Fruit fly (Drosophila melanogaster) whole organism, pupa: ENCODE data around the gene Men-b.

ENCODE experiments used
- CG10348 ChIP-seq: fragments of 200-800 bp; sonication (Bioruptor generic); IDR thresholded peaks from 2 replicates; pipeline ENCODE4 v1.3.6; 2022; ENCODE audit warnings: missing biosample characterization, missing genetic modification characterization
- CG12605 ChIP-seq: fragments of 200-800 bp; sonication (Bioruptor generic); IDR thresholded peaks from 2 replicates; pipeline ENCODE4 v1.3.6; 2022; ENCODE audit warnings: missing biosample characterization, missing genetic modification characterization
- CG13204 ChIP-seq: fragments of 200-800 bp; sonication (Bioruptor generic); optimal IDR thresholded peaks from 2 replicates; lab custom pipeline; 2018; ENCODE audit warnings: missing biosample characterization, mild to moderate bottlenecking, missing genetic modification characterization, moderate library complexity
- CG14655 ChIP-seq: fragments of 200-800 bp; sonication (Bioruptor generic); optimal IDR thresholded peaks from 3 replicates; lab custom pipeline; 2017; ENCODE audit warnings: mild to moderate bottlenecking, missing biosample characterization, missing genetic modification reagents, missing genetic modification characterization
- CG15710 ChIP-seq: fragments of 200-800 bp; sonication (Bioruptor generic); optimal IDR thresholded peaks from 2 replicates; lab custom pipeline; 2018; ENCODE audit warnings: missing biosample characterization, mild to moderate bottlenecking, missing genetic modification characterization, moderate library complexity
- CG17806 ChIP-seq: fragments of 200-800 bp; sonication (Bioruptor generic); optimal IDR thresholded peaks from 2 replicates; lab custom pipeline; 2018; ENCODE audit warnings: missing biosample characterization, mild to moderate bottlenecking, missing genetic modification characterization, moderate library complexity
- CG32121 ChIP-seq: fragments of 200-800 bp; sonication (Bioruptor generic); IDR thresholded peaks from 2 replicates; pipeline ENCODE4 v1.3.6; 2022; ENCODE audit warnings: missing biosample characterization, missing genetic modification characterization
- CG34367 ChIP-seq: fragments of 200-800 bp; sonication (Bioruptor generic); optimal IDR thresholded peaks from 2 replicates; lab custom pipeline; 2018; ENCODE audit warnings: missing biosample characterization, mild to moderate bottlenecking, missing genetic modification characterization
- CG4496 ChIP-seq: fragments of 200-800 bp; sonication (Bioruptor generic); IDR thresholded peaks from 3 replicates; pipeline ENCODE4 v1.3.6; 2022; ENCODE audit warnings: missing biosample characterization, missing genetic modification characterization
- CG8159 ChIP-seq: fragments of 200-800 bp; sonication (Bioruptor generic); optimal IDR thresholded peaks from 3 replicates; lab custom pipeline; 2018; ENCODE audit warnings: missing biosample characterization, mild to moderate bottlenecking, missing genetic modification characterization, moderate library complexity
- CG8301 ChIP-seq: fragments of 200-800 bp; sonication (Bioruptor generic); optimal IDR thresholded peaks from 2 replicates; lab custom pipeline; 2018; ENCODE audit warnings: missing biosample characterization, mild to moderate bottlenecking, missing genetic modification characterization
- CG9948 ChIP-seq: fragments of 200-800 bp; sonication (Bioruptor generic); optimal IDR thresholded peaks from 2 replicates; lab custom pipeline; 2018; ENCODE audit warnings: missing biosample characterization, mild to moderate bottlenecking, missing genetic modification characterization, moderate library complexity
- D1 ChIP-seq: fragments of 200-800 bp; sonication (Bioruptor generic); optimal IDR thresholded peaks from 2 replicates; lab custom pipeline; 2018; ENCODE audit warnings: missing biosample characterization, mild to moderate bottlenecking, missing genetic modification characterization, moderate library complexity
- EcR ChIP-seq: fragments of 200-800 bp; sonication (Bioruptor generic); optimal IDR thresholded peaks from 3 replicates; lab custom pipeline; 2019; ENCODE audit warnings: missing biosample characterization, missing genetic modification characterization, mild to moderate bottlenecking, moderate library complexity, missing genetic modification reagents
- Ets98B ChIP-seq: fragments of 200-800 bp; sonication (Bioruptor generic); IDR thresholded peaks from 2 replicates; pipeline ENCODE4 v1.3.6; 2022; ENCODE audit warnings: missing biosample characterization, missing genetic modification characterization
- Pif1A ChIP-seq: fragments of 200-800 bp; sonication (Bioruptor generic); optimal IDR thresholded peaks from 3 replicates; lab custom pipeline; 2016; ENCODE audit warnings: missing biosample characterization, missing genetic modification characterization
- Pif1B ChIP-seq: fragments of 200-800 bp; sonication (Bioruptor generic); optimal IDR thresholded peaks from 3 replicates; lab custom pipeline; 2016; ENCODE audit warnings: missing biosample characterization, missing genetic modification characterization
- Snoo ChIP-seq: fragments of 200-800 bp; sonication (Bioruptor generic); optimal IDR thresholded peaks from 3 replicates; lab custom pipeline; 2017; ENCODE audit warnings: missing biosample characterization, mild to moderate bottlenecking, missing genetic modification characterization, inconsistent platforms
- fd96Ca ChIP-seq: fragments of 200-800 bp; sonication (Bioruptor generic); IDR thresholded peaks from 3 replicates; pipeline ENCODE4 v1.3.6; 2022; ENCODE audit warnings: missing biosample characterization, missing genetic modification characterization
- gl ChIP-seq: fragments of 200-800 bp; sonication (Bioruptor generic); optimal IDR thresholded peaks from 2 replicates; lab custom pipeline; 2018; ENCODE audit warnings: missing biosample characterization, mild to moderate bottlenecking, missing genetic modification characterization
- rn ChIP-seq: fragments of 200-800 bp; sonication (Bioruptor generic); IDR thresholded peaks from 2 replicates; pipeline ENCODE4 v1.3.6; 2022; ENCODE audit warnings: missing biosample characterization, missing genetic modification characterization

Men-b gene

DNA sequence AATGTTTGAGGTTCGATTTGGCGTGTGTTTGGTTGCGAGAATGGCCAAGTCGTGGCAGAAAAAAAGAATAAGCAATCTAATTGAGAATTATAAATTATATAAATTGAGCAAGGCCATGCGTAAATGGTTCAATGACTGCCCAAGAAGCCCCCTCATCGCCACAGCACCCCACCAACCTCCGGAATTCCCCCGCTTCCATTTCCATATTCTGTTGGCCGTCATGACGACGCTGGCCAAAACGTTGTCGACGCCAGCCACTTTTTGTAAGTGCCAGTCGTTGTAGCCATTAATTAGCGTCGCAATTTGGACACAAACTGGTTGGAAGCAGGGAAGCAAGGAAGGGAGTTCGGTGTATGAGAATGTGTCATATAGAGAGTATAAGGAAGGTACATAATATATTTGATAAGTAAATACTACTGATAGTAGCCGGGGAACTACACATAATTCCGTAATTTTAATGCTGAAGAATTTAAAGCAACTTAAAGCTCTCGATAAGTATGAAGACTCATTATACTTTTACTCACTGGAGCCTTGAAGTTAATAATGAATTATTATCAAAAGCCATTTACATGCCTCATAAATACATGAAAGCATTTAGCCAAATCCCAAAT lies 20.8 kb upstream of the Men-b start:
- TF ChIP-seq CG8301 (tag; lab: Kevin White, UChicago) (no peak), CG4496 (0 out of 3 replicates have a peak, but pooled peaks have one; percentile 7), CG9948 (tag; lab: Kevin White, UChicago) (no peak), EcR (GFP tag; lab: Kevin White, UChicago) (peak; percentile 74)

- TF ChIP-seq CG14655 (GFP tag; lab: Kevin White, UChicago): no peak
- no peak for TF ChIP-seq gl (tag; lab: Kevin White, UChicago)
- TF ChIP-seq EcR (GFP tag; lab: Kevin White, UChicago): no peak
- no peak for TF ChIP-seq Pif1A (GFP tag; lab: Kevin White, UChicago)
- TF ChIP-seq CG13204 (GFP tag; lab: Kevin White, UChicago): no peak
- no peak for TF ChIP-seq CG8159 (tag; lab: Kevin White, UChicago)
Observed at dm6 chr3R:27131408-27131807, 20.1 kb upstream of the Men-b start.

DNA sequence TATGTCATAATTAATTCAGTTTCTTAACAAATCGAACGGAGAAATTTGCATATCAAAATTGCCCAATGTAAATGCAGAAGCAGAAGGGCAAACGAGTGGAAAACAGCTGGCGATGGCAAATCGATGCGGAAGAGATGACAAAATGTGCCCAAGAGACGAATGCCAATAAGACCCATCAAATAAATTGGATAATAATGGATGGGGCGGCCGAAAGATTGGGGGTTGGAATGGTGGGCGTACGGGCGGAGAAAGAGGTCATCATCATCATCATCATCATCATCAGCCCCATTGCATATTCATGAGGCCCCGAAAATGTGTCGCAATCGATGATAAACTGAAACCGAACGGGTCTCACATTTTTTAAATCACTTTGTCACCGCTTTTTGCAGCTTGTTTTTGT lies 17.5 kb upstream of the Men-b start:
- no peak for TF ChIP-seq CG15710 (tag; lab: Kevin White, UChicago)
- TF ChIP-seq Snoo (tag; lab: Kevin White, UChicago): no peak
- no peak for TF ChIP-seq CG9948 (tag; lab: Kevin White, UChicago)
- TF ChIP-seq D1 (tag; lab: Kevin White, UChicago): no peak
- TF ChIP-seq CG32121 (GFP tag; lab: Robert Waterston, UW): no peak
- no peak for TF ChIP-seq rn (GFP tag; lab: Robert Waterston, UW)
- TF ChIP-seq CG17806 (tag; lab: Kevin White, UChicago): no peak
- no peak for TF ChIP-seq Ets98B (GFP tag; lab: Robert Waterston, UW)
- no peak for TF ChIP-seq EcR (GFP tag; lab: Kevin White, UChicago)
- TF ChIP-seq CG13204 (GFP tag; lab: Kevin White, UChicago): no peak
- no peak for TF ChIP-seq CG12605
- no peak for TF ChIP-seq CG10348

DNA sequence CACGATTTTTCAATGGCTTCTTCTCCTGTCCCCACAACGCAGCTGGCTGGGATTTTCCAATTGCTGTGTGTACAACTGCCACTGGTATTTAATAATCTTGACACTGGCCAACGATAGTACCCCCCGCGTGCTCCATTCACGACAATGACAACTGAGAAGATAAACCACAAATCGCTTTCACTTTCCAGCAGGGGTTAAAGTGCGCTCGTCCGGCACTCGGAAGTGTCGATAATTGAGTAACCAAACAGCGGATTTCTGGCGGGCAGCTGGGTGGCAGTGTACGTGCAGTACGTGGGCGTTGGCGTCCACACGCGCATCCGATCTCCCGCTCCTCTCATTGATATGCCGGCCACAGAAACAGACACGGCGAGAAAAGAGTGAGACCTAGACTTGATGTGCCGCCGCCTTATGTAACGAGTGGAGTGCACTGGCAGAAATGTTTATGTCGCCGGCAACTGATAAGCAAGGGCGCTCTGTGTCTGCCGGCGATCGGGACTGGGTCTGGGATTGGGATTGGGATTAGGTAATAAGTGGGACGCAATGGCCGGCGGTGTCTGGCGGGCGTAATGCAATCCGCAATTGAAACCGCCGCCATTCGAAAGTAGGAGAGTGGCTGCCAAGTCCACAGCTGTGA lies 16.6 kb upstream of the Men-b start:
- 0 out of 3 replicates have a peak, but pooled peaks have one; percentile 17 for TF ChIP-seq CG4496
- TF ChIP-seq Ets98B (GFP tag; lab: Robert Waterston, UW): no peak

- TF ChIP-seq CG8159 (tag; lab: Kevin White, UChicago): peak; percentile 56
- peak; percentile 68 for TF ChIP-seq gl (tag; lab: Kevin White, UChicago)
- TF ChIP-seq CG17806 (tag; lab: Kevin White, UChicago): no peak
- TF ChIP-seq fd96Ca (GFP tag; lab: Robert Waterston, UW): 0 out of 3 replicates have a peak, but pooled peaks have one; percentile 31
- no peak for TF ChIP-seq CG12605
- TF ChIP-seq CG15710 (tag; lab: Kevin White, UChicago): peak; percentile 33
- peak; percentile 69 for TF ChIP-seq Pif1A (GFP tag; lab: Kevin White, UChicago)
- no peak for TF ChIP-seq rn (GFP tag; lab: Robert Waterston, UW)
- peak; percentile 54 for TF ChIP-seq CG34367 (tag; lab: Kevin White, UChicago)
- no peak for TF ChIP-seq CG8301 (tag; lab: Kevin White, UChicago)
- no peak for TF ChIP-seq EcR (GFP tag; lab: Kevin White, UChicago)
- TF ChIP-seq CG4496: no peak
- TF ChIP-seq CG14655 (GFP tag; lab: Kevin White, UChicago): peak; percentile 28
- no peak for TF ChIP-seq D1 (tag; lab: Kevin White, UChicago)
- no peak for TF ChIP-seq CG10348
- TF ChIP-seq Ets98B (GFP tag; lab: Robert Waterston, UW): no peak
- peak; percentile 18 for TF ChIP-seq CG13204 (GFP tag; lab: Kevin White, UChicago)
- TF ChIP-seq CG32121 (GFP tag; lab: Robert Waterston, UW): peak; percentile 10; the same call in 1 of the 2 replicates
- peak; percentile 9 for TF ChIP-seq CG9948 (tag; lab: Kevin White, UChicago)
- TF ChIP-seq Pif1B (GFP tag; lab: Kevin White, UChicago): peak; percentile 68
- peak; percentile 45 for TF ChIP-seq Snoo (tag; lab: Kevin White, UChicago)
Observed at dm6 chr3R:27135692-27136641, 15.5 kb upstream of the Men-b start.

DNA sequence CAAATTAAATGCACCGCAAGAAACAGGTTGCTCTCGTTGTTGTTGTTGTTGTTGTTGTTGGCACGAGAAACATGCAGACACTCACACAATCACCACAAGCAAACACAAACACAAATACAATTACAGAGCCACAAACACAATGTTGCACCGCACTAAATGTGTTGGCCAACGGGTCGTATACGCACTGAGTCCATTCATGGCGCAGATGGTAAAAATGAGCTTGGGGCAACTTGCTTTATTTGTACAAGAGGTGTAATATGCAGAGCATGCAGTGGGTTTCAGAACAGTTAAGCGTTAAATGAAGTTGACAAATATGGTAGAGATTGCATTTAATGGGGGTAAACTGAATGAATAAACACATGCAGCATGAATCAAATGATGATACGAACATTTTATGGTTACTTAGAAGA lies 13.5 kb upstream of the Men-b start:
- no peak for TF ChIP-seq Pif1A (GFP tag; lab: Kevin White, UChicago)
- 0 out of 2 replicates have a peak, but pooled peaks have one; percentile 12 for TF ChIP-seq CG12605
